Worm (Caenorhabditis elegans): ENCODE data around the gene scc-2.

DNA sequence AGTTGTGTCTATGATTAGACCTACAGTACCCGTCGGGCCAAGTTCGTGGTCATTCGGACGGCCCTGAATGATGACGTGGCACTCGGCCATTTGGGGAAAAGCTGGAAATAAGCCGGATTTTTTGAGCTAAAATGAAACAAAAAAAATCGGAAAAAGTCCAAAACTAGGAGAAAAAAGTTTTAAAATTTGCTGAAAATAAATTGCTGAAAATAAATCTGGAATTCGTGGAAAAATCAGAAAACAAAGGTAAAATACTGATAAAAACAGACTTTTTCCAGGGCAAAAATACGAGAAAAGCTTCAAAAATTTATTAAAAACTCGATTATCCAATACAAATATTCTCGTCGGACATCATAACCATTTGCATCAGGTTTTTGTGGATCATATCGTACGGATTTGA, 20.1 kb upstream of the scc-2 start, which contains the start of gene B0432.9:
- TF ChIP-seq unc-39 (tag; optimal IDR thresholded peaks at IDR 0.05) (no peak), nhr-237 (tag; optimal IDR thresholded peaks at IDR 0.05) (no peak), aly-2 (tag; optimal IDR thresholded peaks at IDR 0.05) (no peak), ZK546.5 (tag; optimal IDR thresholded peaks at IDR 0.05) (no peak), snpc-4 (tag; optimal IDR thresholded peaks at IDR 0.05) (no peak), nhr-12 (tag; optimal IDR thresholded peaks at IDR 0.05) (no peak), lsy-2 (tag; optimal IDR thresholded peaks at IDR 0.05) (no peak), nhr-25 (tag; optimal IDR thresholded peaks at IDR 0.05) (no peak), ceh-82 (tag; optimal IDR thresholded peaks at IDR 0.05) (no peak), lin-13 (GFP tag; optimal IDR thresholded peaks at IDR 0.05) (no peak), ztf-1 (GFP tag; conservative IDR thresholded peaks at IDR 0.05) (no peak), nhr-129 (tag; optimal IDR thresholded peaks at IDR 0.05) (no peak), sma-3 (GFP tag; optimal IDR thresholded peaks at IDR 0.05) (no peak)
